Worm (Caenorhabditis elegans): ENCODE data around the gene obr-2.

DNA sequence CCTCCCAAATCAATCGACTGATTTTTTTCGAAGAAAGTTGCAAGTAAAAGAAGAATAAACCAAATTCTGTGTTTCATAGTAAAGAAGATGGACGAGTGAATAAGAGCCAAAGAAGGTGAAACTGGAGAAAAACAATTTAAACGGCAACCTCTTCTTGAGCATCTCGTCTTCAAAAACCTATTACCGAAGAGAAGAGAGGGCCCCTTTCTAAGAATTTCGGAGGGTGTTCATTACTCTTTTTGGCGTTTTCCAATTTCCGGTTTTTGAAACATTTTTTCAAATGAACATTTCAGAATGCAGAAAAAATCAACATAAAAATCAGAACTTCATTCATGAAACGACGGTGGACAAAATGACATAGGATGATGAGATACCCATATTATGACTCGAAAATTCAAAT, 2.5 kb downstream of the obr-2 start, which contains the start of gene nmr-2:
- TF ChIP-seq K12H6.12 (tag; optimal IDR thresholded peaks at IDR 0.05) (no peak), Y67H2A.10 (GFP tag; conservative IDR thresholded peaks at IDR 0.05) (no peak), ets-4 (GFP tag; optimal IDR thresholded peaks at IDR 0.05) (no peak), T26A5.8 (tag; optimal IDR thresholded peaks at IDR 0.05) (no peak), lsy-27 (tag; optimal IDR thresholded peaks at IDR 0.05; ENCODE audit: borderline replicate concordance, insufficient read depth) (no peak), tbp1 (GFP tag; optimal IDR thresholded peaks at IDR 0.05) (no peak)
